Fruit fly (Drosophila melanogaster) whole organism, wandering third instar larva: ENCODE data around the gene Osi3.

Experiments
- CG32264 ChIP-seq: fragments of 200-800 bp; sonication (Bioruptor generic); optimal IDR thresholded peaks from 2 replicates; lab custom pipeline; 2016; ENCODE audit warnings: missing biosample characterization, missing genetic modification characterization
- HLH106 ChIP-seq: fragments of 200-800 bp; optimal IDR thresholded peaks from 3 replicates; lab custom pipeline; 2019; ENCODE audit warnings: missing biosample characterization, mild to moderate bottlenecking, missing genetic modification characterization, moderate library complexity
- Hr83 ChIP-seq: fragments of 200-300 bp; sonication (Bioruptor generic); optimal IDR thresholded peaks from 2 replicates; lab custom pipeline; 2016; ENCODE audit warnings: missing biosample characterization, mild to moderate bottlenecking, missing genetic modification characterization, moderate library complexity; ENCODE audit not compliant: poor library complexity, severe bottlenecking
- Rel ChIP-seq, 2 experiments: fragments of 200-800 bp; sonication (Bioruptor generic) in 1 of 2; optimal IDR thresholded peaks; 2 replicates in 1 of 2; 3 replicates in 1 of 2; lab custom pipeline; 2016 to 2019; ENCODE audit warnings: mild to moderate bottlenecking in 2 of 2, missing biosample characterization in 2 of 2, missing genetic modification characterization in 2 of 2, moderate library complexity in 1 of 2
- pan ChIP-seq: fragments of >200 bp; optimal IDR thresholded peaks from 2 replicates; lab custom pipeline; 2017

DNA sequence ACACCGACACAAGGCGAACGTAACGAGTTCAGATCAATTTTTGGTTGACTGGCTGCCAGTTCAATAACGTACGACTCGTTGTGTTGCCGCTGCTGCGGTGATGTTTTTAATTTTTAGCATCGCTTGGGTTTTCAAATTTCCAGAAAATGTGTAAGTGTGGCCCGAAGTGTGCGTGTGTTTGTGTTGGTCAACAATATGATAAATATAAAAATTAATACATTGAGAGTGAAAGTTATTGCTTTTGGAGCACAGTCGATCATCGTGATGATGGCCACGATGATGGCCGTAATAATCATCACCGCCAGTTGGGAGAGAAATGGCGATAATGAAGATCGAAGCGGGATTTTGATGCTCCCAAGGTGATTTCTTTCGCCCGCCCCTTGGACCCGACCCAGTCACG lies 10.5 kb downstream of the Osi3 start:
- TF ChIP-seq HLH106 (tag; lab: Kevin White, UChicago) (no peak), Hr83 (GFP tag; lab: Kevin White, UChicago) (no peak), Rel (GFP tag; optimal IDR thresholded peaks at IDR 0.05; lab: Kevin White, UChicago) (no peak), Rel (tag; optimal IDR thresholded peaks at IDR 0.05; lab: Kevin White, UChicago) (no peak), pan (no peak), CG32264 (GFP tag; lab: Kevin White, UChicago) (no peak)
